Fruit fly (Drosophila melanogaster) whole organism, embryonic: ENCODE data around the gene Rrp45.
A peak's percentile ranks its signal among the peaks of the same experiment; 100 is the strongest.

Experiments
- Abd-B ChIP-seq: fragments of 200-800 bp; sonication (Bioruptor generic); optimal IDR thresholded peaks from 2 replicates; lab custom pipeline; 2018; ENCODE audit warnings: missing biosample characterization, mild to moderate bottlenecking, missing genetic modification characterization, moderate library complexity
- Bdp1 ChIP-seq: fragments of 200-800 bp; sonication (Bioruptor generic); optimal IDR thresholded peaks from 3 replicates; lab custom pipeline; 2016; ENCODE audit warnings: missing biosample characterization, missing genetic modification characterization
- CG1024 ChIP-seq: fragments of 200-800 bp; sonication (Bioruptor generic); IDR thresholded peaks from 2 replicates; pipeline ENCODE4 v1.3.6; 2022; ENCODE audit warnings: missing biosample characterization, missing genetic modification characterization
- CG10366 ChIP-seq: fragments of 200-800 bp; sonication (Bioruptor generic); IDR thresholded peaks from 2 replicates; pipeline ENCODE4 v1.3.6; 2022; ENCODE audit warnings: missing biosample characterization, missing genetic modification characterization
- CG11504 ChIP-seq: fragments of 200-800 bp; sonication (Bioruptor generic); optimal IDR thresholded peaks from 3 replicates; lab custom pipeline; 2019; ENCODE audit warnings: missing biosample characterization, mild to moderate bottlenecking, missing genetic modification characterization, moderate library complexity
- CG12071 ChIP-seq: fragments of 200-800 bp; sonication (Bioruptor generic); optimal IDR thresholded peaks from 3 replicates; lab custom pipeline; 2018; ENCODE audit warnings: missing biosample characterization, mild to moderate bottlenecking, missing genetic modification characterization
- CG1233 ChIP-seq: fragments of 200-800 bp; sonication (Bioruptor generic); optimal IDR thresholded peaks from 4 replicates; lab custom pipeline; 2018; ENCODE audit warnings: missing biosample characterization, mild to moderate bottlenecking, missing genetic modification characterization
- CG12391 ChIP-seq: fragments of 200-800 bp; sonication (Bioruptor generic); optimal IDR thresholded peaks from 3 replicates; lab custom pipeline; 2018; ENCODE audit warnings: missing biosample characterization, mild to moderate bottlenecking, missing genetic modification characterization, moderate library complexity
- CG13775 ChIP-seq: fragments of 200-800 bp; sonication (Bioruptor generic); optimal IDR thresholded peaks from 3 replicates; lab custom pipeline; 2017; ENCODE audit warnings: missing biosample characterization, mild to moderate bottlenecking, missing genetic modification characterization
- CG14014 ChIP-seq: fragments of 200-800 bp; sonication (Bioruptor generic); IDR thresholded peaks from 2 replicates; pipeline ENCODE4 v1.3.6; 2022; ENCODE audit warnings: missing biosample characterization, missing genetic modification characterization
- CG14441 ChIP-seq: fragments of 200-800 bp; sonication (Bioruptor generic); IDR thresholded peaks from 2 replicates; pipeline ENCODE4 v1.3.6; 2022; ENCODE audit warnings: missing biosample characterization, missing genetic modification characterization
- CG14667 ChIP-seq: fragments of 200-800 bp; sonication (Bioruptor generic); IDR thresholded peaks from 2 replicates; pipeline ENCODE4 v1.3.6; 2022; ENCODE audit warnings: missing biosample characterization, missing genetic modification characterization
- CG2120 ChIP-seq: fragments of 200-800 bp; sonication (Bioruptor generic); optimal IDR thresholded peaks from 3 replicates; lab custom pipeline; 2016; ENCODE audit warnings: missing biosample characterization, missing genetic modification characterization
- CG31441 ChIP-seq: fragments of 200-800 bp; sonication (Bioruptor generic); IDR thresholded peaks from 2 replicates; pipeline ENCODE4 v1.3.6; 2022; ENCODE audit warnings: missing biosample characterization, missing genetic modification characterization
- CG32532 ChIP-seq: fragments of 200-800 bp; sonication (Bioruptor generic); IDR thresholded peaks from 2 replicates; pipeline ENCODE4 v1.3.6; 2022; ENCODE audit warnings: missing biosample characterization, missing genetic modification characterization
- CG32767 ChIP-seq: fragments of 200-800 bp; sonication (Bioruptor generic); IDR thresholded peaks from 2 replicates; pipeline ENCODE4 v1.3.6; 2022; ENCODE audit warnings: missing biosample characterization, missing genetic modification characterization
- CG32772 ChIP-seq: fragments of 200-800 bp; sonication (Bioruptor generic); IDR thresholded peaks from 2 replicates; pipeline ENCODE4 v1.3.6; 2022; ENCODE audit warnings: missing biosample characterization, missing genetic modification characterization
- CG34422 ChIP-seq: fragments of 200-800 bp; sonication (Bioruptor generic); IDR thresholded peaks from 3 replicates; pipeline ENCODE4 v1.3.6; 2022; ENCODE audit warnings: missing biosample characterization, missing genetic modification characterization
- CG4404 ChIP-seq: fragments of 200-800 bp; sonication (Bioruptor generic); IDR thresholded peaks from 2 replicates; pipeline ENCODE4 v1.3.6; 2022; ENCODE audit warnings: missing biosample characterization, missing genetic modification characterization
- CG7357 ChIP-seq: fragments of 200-800 bp; sonication (Bioruptor generic); IDR thresholded peaks from 3 replicates; pipeline ENCODE4 v1.3.6; 2022; ENCODE audit warnings: missing biosample characterization, missing genetic modification characterization
- CG7556 ChIP-seq: fragments of 200-800 bp; sonication (Bioruptor generic); optimal IDR thresholded peaks from 2 replicates; lab custom pipeline; 2017; ENCODE audit warnings: missing biosample characterization, mild to moderate bottlenecking, missing genetic modification characterization
- CG7839 ChIP-seq: fragments of 200-800 bp; sonication (Bioruptor generic); optimal IDR thresholded peaks from 3 replicates; lab custom pipeline; 2018; ENCODE audit warnings: missing biosample characterization, mild to moderate bottlenecking, missing genetic modification characterization, moderate library complexity
- CG8765 ChIP-seq: fragments of 200-800 bp; sonication (Bioruptor generic); IDR thresholded peaks from 2 replicates; pipeline ENCODE4 v1.3.6; 2022; ENCODE audit warnings: missing biosample characterization, missing genetic modification characterization
- CG8944 ChIP-seq: fragments of 200-800 bp; sonication (Bioruptor generic); optimal IDR thresholded peaks from 3 replicates; lab custom pipeline; 2016; ENCODE audit warnings: missing biosample characterization, missing genetic modification characterization
- CG9437 ChIP-seq: fragments of 200-800 bp; sonication (Bioruptor generic); optimal IDR thresholded peaks from 2 replicates; lab custom pipeline; 2018; ENCODE audit warnings: missing biosample characterization, mild to moderate bottlenecking, missing genetic modification characterization
- CTCF ChIP-seq: fragments of 200-800 bp; sonication (Bioruptor generic); optimal IDR thresholded peaks from 2 replicates; lab custom pipeline; 2017; ENCODE audit warnings: missing biosample characterization, mild to moderate bottlenecking, missing genetic modification characterization, moderate library complexity
- Dad ChIP-seq: fragments of 200-800 bp; sonication (Bioruptor generic); optimal IDR thresholded peaks from 3 replicates; lab custom pipeline; 2016; ENCODE audit warnings: missing biosample characterization, missing genetic modification characterization
- Ets97D ChIP-seq: fragments of 200-800 bp; sonication (Bioruptor generic); optimal IDR thresholded peaks from 3 replicates; lab custom pipeline; 2016; ENCODE audit warnings: missing biosample characterization, missing genetic modification characterization
- HmgD ChIP-seq: fragments of 200-800 bp; sonication (Bioruptor generic); optimal IDR thresholded peaks from 3 replicates; lab custom pipeline; 2016; ENCODE audit warnings: missing biosample characterization, missing genetic modification characterization
- MBD-R2 ChIP-seq: fragments of 200-800 bp; sonication (Bioruptor generic); IDR thresholded peaks from 2 replicates; pipeline ENCODE4 v1.3.6; 2022; ENCODE audit warnings: missing biosample characterization, missing genetic modification characterization
- Meics ChIP-seq: fragments of 200-800 bp; sonication (Bioruptor generic); optimal IDR thresholded peaks from 2 replicates; lab custom pipeline; 2017; ENCODE audit warnings: missing biosample characterization, mild to moderate bottlenecking, missing genetic modification characterization
- NC2β ChIP-seq: fragments of 200-800 bp; sonication (Bioruptor generic); optimal IDR thresholded peaks from 2 replicates; lab custom pipeline; 2016; ENCODE audit warnings: missing biosample characterization, missing genetic modification characterization
- NFAT ChIP-seq: fragments of 200-800 bp; sonication (Bioruptor generic); IDR thresholded peaks from 2 replicates; pipeline ENCODE4 v1.3.6; 2022; ENCODE audit warnings: missing biosample characterization, missing genetic modification characterization
- Oli ChIP-seq: fragments of 200-800 bp; sonication (Bioruptor generic); optimal IDR thresholded peaks from 2 replicates; lab custom pipeline; 2018; ENCODE audit warnings: missing biosample characterization, mild to moderate bottlenecking, missing genetic modification characterization, moderate library complexity
- Pdp1 ChIP-seq, 2 experiments: fragments of 200-800 bp; sonication (Bioruptor generic); optimal IDR thresholded peaks; 3 replicates each; lab custom pipeline; 2016; ENCODE audit warnings: missing biosample characterization in 2 of 2, missing genetic modification characterization in 2 of 2, mild to moderate bottlenecking in 1 of 2, moderate library complexity in 1 of 2
- Ptx1 ChIP-seq: fragments of 200-800 bp; sonication (Bioruptor generic); IDR thresholded peaks from 2 replicates; pipeline ENCODE4 v1.3.6; 2022; ENCODE audit warnings: missing biosample characterization, missing genetic modification characterization
- Rx ChIP-seq: fragments of 200-800 bp; sonication (Bioruptor generic); IDR thresholded peaks from 2 replicates; pipeline ENCODE4 v1.3.6; 2022; ENCODE audit warnings: missing biosample characterization, missing genetic modification characterization
- ap ChIP-seq: fragments of 200-800 bp; sonication (Bioruptor generic); IDR thresholded peaks from 2 replicates; pipeline ENCODE4 v1.3.6; 2022; ENCODE audit warnings: missing biosample characterization, missing genetic modification characterization
- br ChIP-seq: fragments of >200 bp; optimal IDR thresholded peaks from 2 replicates; lab custom pipeline; 2017
- cg ChIP-seq: fragments of 200-800 bp; sonication (Bioruptor generic); optimal IDR thresholded peaks from 3 replicates; lab custom pipeline; 2019; ENCODE audit warnings: missing biosample characterization, mild to moderate bottlenecking, missing genetic modification characterization, moderate library complexity
- chif ChIP-seq, 2 experiments: fragments of 200-800 bp; sonication (Bioruptor generic); optimal IDR thresholded peaks; 3 replicates each; lab custom pipeline; 2016; ENCODE audit warnings: missing biosample characterization in 2 of 2, missing genetic modification characterization in 2 of 2
- h ChIP-seq: fragments of >200 bp; optimal IDR thresholded peaks from 2 replicates; lab custom pipeline; 2017
- ind ChIP-seq: fragments of 200-800 bp; sonication (Bioruptor generic); optimal IDR thresholded peaks from 3 replicates; lab custom pipeline; 2016; ENCODE audit warnings: missing biosample characterization, missing genetic modification characterization
- insv ChIP-seq, 2 experiments: fragments of 200-800 bp; sonication (Bioruptor generic); optimal IDR thresholded peaks; 3 replicates each; lab custom pipeline; 2016 to 2018; ENCODE audit warnings: missing biosample characterization in 2 of 2, missing genetic modification characterization in 2 of 2
- lab ChIP-seq: fragments of 200-800 bp; sonication (Bioruptor generic); optimal IDR thresholded peaks from 3 replicates; lab custom pipeline; 2017; ENCODE audit warnings: missing biosample characterization, missing genetic modification characterization, mild to moderate bottlenecking, moderate library complexity, missing genetic modification reagents
- lov ChIP-seq, 2 experiments: fragments of 200-800 bp in 1 of 2; fragments of >200 bp in 1 of 2; sonication (Bioruptor generic) in 1 of 2; IDR thresholded peaks in 1 of 2; optimal IDR thresholded peaks in 1 of 2; 2 replicates in 1 of 2; 3 replicates in 1 of 2; pipeline versions ENCODE4 v1.3.6 to Lab custom; 2017 to 2022; ENCODE audit warnings: missing biosample characterization in 1 of 2, missing genetic modification characterization in 1 of 2
- nmo ChIP-seq: fragments of 200-800 bp; sonication (Bioruptor generic); optimal IDR thresholded peaks from 2 replicates; lab custom pipeline; 2018; ENCODE audit warnings: missing biosample characterization, mild to moderate bottlenecking, missing genetic modification characterization, moderate library complexity
- nom ChIP-seq: fragments of 200-800 bp; sonication (Bioruptor generic); optimal IDR thresholded peaks from 2 replicates; lab custom pipeline; 2017; ENCODE audit warnings: missing biosample characterization, missing genetic modification characterization, mild to moderate bottlenecking, moderate library complexity, missing genetic modification reagents
- pzg ChIP-seq: fragments of 200-800 bp; sonication (Bioruptor generic); optimal IDR thresholded peaks from 3 replicates; lab custom pipeline; 2018; ENCODE audit warnings: missing biosample characterization, mild to moderate bottlenecking, missing genetic modification characterization, moderate library complexity
- row ChIP-seq: fragments of 200-800 bp; sonication (Bioruptor generic); IDR thresholded peaks from 3 replicates; pipeline ENCODE4 v1.3.6; 2022; ENCODE audit warnings: missing biosample characterization, missing genetic modification characterization
- slbo ChIP-seq: fragments of 200-800 bp; sonication (Bioruptor generic); IDR thresholded peaks from 2 replicates; pipeline ENCODE4 v1.3.6; 2022; ENCODE audit warnings: missing biosample characterization, missing genetic modification characterization
- stwl ChIP-seq: fragments of 200-800 bp; sonication (Bioruptor generic); optimal IDR thresholded peaks from 3 replicates; lab custom pipeline; 2018; ENCODE audit warnings: missing biosample characterization, mild to moderate bottlenecking, missing genetic modification characterization, moderate library complexity
- tgo ChIP-seq: fragments of 200-800 bp; sonication (Bioruptor generic); IDR thresholded peaks from 3 replicates; pipeline ENCODE4 v1.3.6; 2022; ENCODE audit warnings: missing biosample characterization, missing genetic modification characterization

Gene Rrp45

DNA sequence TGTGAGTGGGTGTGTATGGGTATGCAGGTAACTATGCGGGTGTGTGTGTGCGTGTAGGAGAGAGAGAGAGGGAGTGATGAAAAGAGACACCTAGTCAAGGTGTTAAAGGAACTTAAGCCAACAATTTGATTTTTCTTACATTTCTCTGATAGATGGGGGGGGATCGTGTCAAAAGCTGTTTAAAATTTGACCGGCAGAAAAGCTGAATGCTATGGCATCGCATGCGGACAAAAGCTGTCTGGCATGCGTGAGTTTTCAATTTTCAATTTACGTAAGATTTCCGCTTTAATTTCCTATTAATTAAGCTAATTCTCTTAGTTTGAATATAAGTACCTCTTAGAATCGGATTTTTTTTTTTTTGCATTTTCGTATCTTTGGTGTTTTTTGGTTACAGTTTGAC is 48.8 kb upstream of the Rrp45 start (continued):
- TF ChIP-seq Bdp1 (GFP tag; lab: Kevin White, UChicago): no peak
- peak in 1 of 2 experiments; percentile 7 for TF ChIP-seq chif (GFP tag; optimal IDR thresholded peaks at IDR 0.05; lab: Kevin White, UChicago)
- peak; percentile 56 for TF ChIP-seq CTCF (GFP tag; lab: Kevin White, UChicago)
- TF ChIP-seq MBD-R2 (GFP tag; lab: Robert Waterston, UW): peak; percentile 43
- no peak for TF ChIP-seq h (lab: Kevin White, UChicago)
- TF ChIP-seq Pdp1 (GFP tag; optimal IDR thresholded peaks at IDR 0.05; lab: Kevin White, UChicago): peak in 1 of 2 experiments; percentile 90
- peak; percentile 30 for TF ChIP-seq CG7839 (tag; lab: Kevin White, UChicago)
- TF ChIP-seq stwl (tag; lab: Kevin White, UChicago): peak; percentile 87
- TF ChIP-seq CG7556 (GFP tag; lab: Kevin White, UChicago): no peak
- TF ChIP-seq CG34422 (GFP tag; lab: Robert Waterston, UW): peak; percentile 52; the same call in 1 of the 3 replicates
- TF ChIP-seq row (GFP tag; lab: Robert Waterston, UW): peak; percentile 42; the same call in 2 of the 3 replicates
- TF ChIP-seq lab (GFP tag; lab: Kevin White, UChicago): no peak
- TF ChIP-seq CG4404: no peak
- TF ChIP-seq CG8765: no peak
- peak; percentile 15; the same call in 1 of the 2 replicates for TF ChIP-seq NFAT (GFP tag; lab: Robert Waterston, UW)
- no peak for TF ChIP-seq ap (GFP tag; lab: Robert Waterston, UW)
- 0 out of 2 replicates have a peak, but pooled peaks have one; percentile 20 for TF ChIP-seq CG32532 (GFP tag; lab: Robert Waterston, UW)
- peak; percentile 32 for TF ChIP-seq pzg (GFP tag; lab: Kevin White, UChicago)
- peak; percentile 12; the same call in 1 of the 2 replicates for TF ChIP-seq CG10366 (GFP tag; lab: Robert Waterston, UW)
- peak; percentile 57 for TF ChIP-seq slbo (GFP tag; lab: Robert Waterston, UW)
- no peak for TF ChIP-seq CG31441 (GFP tag; lab: Robert Waterston, UW)
- TF ChIP-seq nmo: peak; percentile 30
- TF ChIP-seq Abd-B (GFP tag; lab: Kevin White, UChicago): peak; percentile 56
- TF ChIP-seq CG11504 (tag; lab: Kevin White, UChicago): peak; percentile 19
- peak; percentile 18 for TF ChIP-seq CG8944 (GFP tag; lab: Kevin White, UChicago)
- peak; percentile 33 for TF ChIP-seq Ets97D (GFP tag; lab: Kevin White, UChicago)
- TF ChIP-seq CG2120 (GFP tag; lab: Kevin White, UChicago): peak; percentile 7
- no peak for TF ChIP-seq CG7357 (GFP tag; lab: Robert Waterston, UW)
- TF ChIP-seq lov (optimal IDR thresholded peaks at IDR 0.05; lab: Kevin White, UChicago): no peak
- 0 out of 3 replicates have a peak, but pooled peaks have one; percentile 27 for TF ChIP-seq lov (GFP tag; IDR thresholded peaks at IDR 0.05; lab: Robert Waterston, UW)
- TF ChIP-seq NC2β: no peak
- TF ChIP-seq CG12391 (tag; lab: Kevin White, UChicago): no peak
- TF ChIP-seq Meics: no peak
- 0 out of 2 replicates have a peak, but pooled peaks have one; percentile 12 for TF ChIP-seq CG14014 (GFP tag; lab: Robert Waterston, UW)
- TF ChIP-seq ind (GFP tag; lab: Kevin White, UChicago): peak; percentile 20
- TF ChIP-seq tgo (GFP tag; lab: Robert Waterston, UW): no peak
- no peak for TF ChIP-seq CG12071 (GFP tag; lab: Kevin White, UChicago)
- no peak for TF ChIP-seq br (lab: Kevin White, UChicago)
- peak; percentile 39 for TF ChIP-seq CG9437 (GFP tag; lab: Kevin White, UChicago)
- TF ChIP-seq CG1024: peak; percentile 15; the same call in 1 of the 2 replicates
- no peak for TF ChIP-seq CG32767 (GFP tag; lab: Robert Waterston, UW)
- peak; percentile 73 for TF ChIP-seq HmgD (GFP tag; lab: Kevin White, UChicago)

DNA sequence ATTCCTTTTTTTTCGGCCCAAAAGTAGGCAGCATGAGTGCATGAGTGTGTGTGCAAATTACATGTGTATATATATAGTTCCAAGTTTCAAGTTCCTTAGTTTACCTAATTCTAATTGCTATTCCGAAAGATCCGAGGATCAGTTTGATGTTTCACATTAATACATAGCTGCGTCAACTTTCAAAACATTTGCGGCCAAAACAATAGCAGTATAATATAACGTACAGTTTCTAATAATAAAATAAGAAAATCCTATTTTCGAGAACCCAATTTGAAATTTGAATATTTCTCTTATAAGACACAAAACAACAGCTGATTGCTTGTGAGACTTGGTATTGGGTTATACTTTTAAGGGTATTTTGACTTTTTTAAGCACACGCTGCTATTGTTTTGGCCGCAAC is 48.0 kb upstream of the Rrp45 start:
- TF ChIP-seq Ptx1 (no peak), Dad (GFP tag; lab: Kevin White, UChicago) (no peak), nom (peak; percentile 27), CG13775 (GFP tag; lab: Kevin White, UChicago) (no peak), CG14667 (GFP tag; lab: Robert Waterston, UW) (no peak), CG14441 (no peak), insv (GFP tag; optimal IDR thresholded peaks at IDR 0.05; lab: Kevin White, UChicago) (peak in 1 of 2 experiments; percentile 69), Rx (GFP tag; lab: Robert Waterston, UW) (no peak), CG32772 (GFP tag; lab: Robert Waterston, UW) (no peak), CG1233 (GFP tag; lab: Kevin White, UChicago) (no peak), cg (GFP tag; lab: Kevin White, UChicago) (peak; percentile 47), Oli (tag; lab: Kevin White, UChicago) (peak; percentile 1)
